Worm (Caenorhabditis elegans) whole organism, L2 larva: Measurements from ENCODE around the gene abu-14.
A peak's percentile ranks its signal among the peaks of the same experiment; 100 is the strongest.

Experiments used
- C34F6.9 ChIP-seq: fragments of 150-350 bp; optimal IDR thresholded peaks from 2 replicates; lab custom pipeline; 2014; ENCODE audit warnings: missing biosample characterization, missing genetic modification characterization
- F13H6.1 ChIP-seq: sonication (generic microtip); optimal IDR thresholded peaks from 2 replicates; lab custom pipeline; 2016; ENCODE audit warnings: missing genetic modification characterization, missing compliant biosample characterization
- Y55F3AM.14 ChIP-seq: fragments of 200-800 bp; sonication (Bioruptor generic); optimal IDR thresholded peaks from 2 replicates; lab custom pipeline; 2018; ENCODE audit warnings: mild to moderate bottlenecking, missing genetic modification characterization, missing compliant biosample characterization
- ZK546.5 ChIP-seq: sonication (generic microtip); optimal IDR thresholded peaks from 2 replicates; lab custom pipeline; 2017; ENCODE audit warnings: missing biosample characterization, missing genetic modification characterization
- aly-2 ChIP-seq: fragments of 150-350 bp; optimal IDR thresholded peaks from 2 replicates; lab custom pipeline; 2014; ENCODE audit warnings: missing biosample characterization, missing genetic modification characterization
- blmp-1 ChIP-seq: sonication (generic microtip); optimal IDR thresholded peaks from 2 replicates; lab custom pipeline; 2017; ENCODE audit warnings: missing genetic modification characterization, mild to moderate bottlenecking, missing compliant biosample characterization, antibody characterized with exemption, moderate library complexity; ENCODE audit not compliant: insufficient read depth
- ceh-16 ChIP-seq: fragments of 150-350 bp; optimal IDR thresholded peaks from 2 replicates; lab custom pipeline; 2014; ENCODE audit warnings: missing biosample characterization, missing genetic modification characterization
- ceh-82 ChIP-seq: fragments of 150-350 bp; optimal IDR thresholded peaks from 2 replicates; lab custom pipeline; 2014; ENCODE audit warnings: missing biosample characterization, missing genetic modification characterization
- crh-2 ChIP-seq: sonication (generic microtip); optimal IDR thresholded peaks from 2 replicates; lab custom pipeline; 2017; ENCODE audit warnings: missing biosample characterization, missing genetic modification characterization
- dmd-4 ChIP-seq: sonication (generic microtip); optimal IDR thresholded peaks from 2 replicates; lab custom pipeline; 2017; ENCODE audit warnings: missing biosample characterization, missing genetic modification characterization
- elt-3 ChIP-seq: sonication (generic microtip); optimal IDR thresholded peaks from 2 replicates; lab custom pipeline; 2017; ENCODE audit warnings: missing biosample characterization, missing genetic modification characterization
- fos-1 ChIP-seq: fragments of 150-350 bp; optimal IDR thresholded peaks from 2 replicates; lab custom pipeline; 2014; ENCODE audit warnings: missing biosample characterization, missing genetic modification characterization
- gmeb-1 ChIP-seq: fragments of 150-350 bp; optimal IDR thresholded peaks from 2 replicates; lab custom pipeline; 2014; ENCODE audit warnings: missing biosample characterization, missing genetic modification characterization
- lin-11 ChIP-seq: fragments of 150-350 bp; sonication (generic microtip); optimal IDR thresholded peaks from 2 replicates; lab custom pipeline; 2014; ENCODE audit warnings: missing biosample characterization, missing genetic modification characterization, inconsistent platforms, mixed read lengths
- lin-13 ChIP-seq: fragments of 150-350 bp; optimal IDR thresholded peaks from 2 replicates; lab custom pipeline; 2014; ENCODE audit warnings: missing biosample characterization, missing genetic modification reagents, missing genetic modification characterization
- lsy-2 ChIP-seq, 2 experiments: fragments of 150-350 bp in 1 of 2; sonication (generic microtip) in 1 of 2; optimal IDR thresholded peaks; 2 replicates each; lab custom pipeline; 2014 to 2017; ENCODE audit warnings: missing biosample characterization in 2 of 2, missing genetic modification characterization in 2 of 2
- mbf-1 ChIP-seq: sonication (generic microtip); optimal IDR thresholded peaks from 2 replicates; lab custom pipeline; 2017; ENCODE audit warnings: missing biosample characterization, missing genetic modification characterization
- nhr-11 ChIP-seq: fragments of 150-350 bp; optimal IDR thresholded peaks from 2 replicates; lab custom pipeline; 2014; ENCODE audit warnings: missing biosample characterization, missing genetic modification characterization
- nhr-12 ChIP-seq: fragments of 150-350 bp; optimal IDR thresholded peaks from 2 replicates; lab custom pipeline; 2014; ENCODE audit warnings: missing biosample characterization, missing genetic modification characterization
- nhr-129 ChIP-seq: fragments of 150-350 bp; optimal IDR thresholded peaks from 2 replicates; lab custom pipeline; 2014; ENCODE audit warnings: missing biosample characterization, missing genetic modification characterization
- nhr-21 ChIP-seq: fragments of 150-350 bp; optimal IDR thresholded peaks from 2 replicates; lab custom pipeline; 2014; ENCODE audit warnings: missing biosample characterization, missing genetic modification characterization
- nhr-23 ChIP-seq: fragments of 150-350 bp; optimal IDR thresholded peaks from 2 replicates; lab custom pipeline; 2014; ENCODE audit warnings: missing biosample characterization, missing genetic modification reagents, missing genetic modification characterization
- nhr-25 ChIP-seq: fragments of 150-350 bp; sonication (generic microtip); optimal IDR thresholded peaks from 3 replicates; lab custom pipeline; 2014; ENCODE audit warnings: missing biosample characterization, missing genetic modification characterization
- nhr-6 ChIP-seq: fragments of 150-350 bp; optimal IDR thresholded peaks from 2 replicates; lab custom pipeline; 2014; ENCODE audit warnings: missing biosample characterization, missing genetic modification characterization
- nhr-77 ChIP-seq: fragments of 150-350 bp; optimal IDR thresholded peaks from 2 replicates; lab custom pipeline; 2014; ENCODE audit warnings: missing biosample characterization, missing genetic modification characterization
- peb-1 ChIP-seq: fragments of 150-350 bp; optimal IDR thresholded peaks from 2 replicates; lab custom pipeline; 2014; ENCODE audit warnings: missing biosample characterization, missing genetic modification characterization
- sem-4 ChIP-seq: fragments of 150-350 bp; optimal IDR thresholded peaks from 2 replicates; lab custom pipeline; 2014; ENCODE audit warnings: missing biosample characterization, missing genetic modification reagents, missing genetic modification characterization
- sma-3 ChIP-seq: sonication (generic microtip); optimal IDR thresholded peaks from 2 replicates; lab custom pipeline; 2016; ENCODE audit warnings: missing genetic modification reagents, missing genetic modification characterization, missing compliant biosample characterization
- sma-9 ChIP-seq, 2 experiments: fragments of 150-350 bp in 1 of 2; sonication (generic microtip) in 1 of 2; optimal IDR thresholded peaks; 2 replicates each; lab custom pipeline; 2014 to 2016; ENCODE audit warnings: missing genetic modification characterization in 2 of 2, mild to moderate bottlenecking in 1 of 2, missing biosample characterization in 1 of 2, missing compliant biosample characterization in 1 of 2, missing genetic modification reagents in 1 of 2, moderate library complexity in 1 of 2
- snpc-4 ChIP-seq: fragments of 150-350 bp; optimal IDR thresholded peaks from 2 replicates; lab custom pipeline; 2014; ENCODE audit warnings: missing biosample characterization, missing genetic modification characterization
- unc-39 ChIP-seq: fragments of 150-350 bp; optimal IDR thresholded peaks from 2 replicates; lab custom pipeline; 2014; ENCODE audit warnings: missing biosample characterization, missing genetic modification characterization
- unc-55 ChIP-seq: fragments of 150-350 bp; sonication (generic microtip); optimal IDR thresholded peaks from 3 replicates; lab custom pipeline; 2014; ENCODE audit warnings: missing biosample characterization, missing genetic modification reagents, missing genetic modification characterization
- zag-1 ChIP-seq: fragments of 150-350 bp; optimal IDR thresholded peaks from 2 replicates; lab custom pipeline; 2014; ENCODE audit warnings: missing biosample characterization, missing genetic modification characterization
- ztf-1 ChIP-seq: fragments of 200-800 bp; sonication (Bioruptor generic); conservative IDR thresholded peaks from 2 replicates; pipeline ENCODE4 v1.3.6; 2022; ENCODE audit warnings: missing genetic modification characterization, missing compliant biosample characterization
- ztf-11 ChIP-seq: sonication (generic microtip); optimal IDR thresholded peaks from 2 replicates; lab custom pipeline; 2017; ENCODE audit warnings: missing biosample characterization, missing genetic modification characterization
- ztf-4 ChIP-seq: fragments of 150-350 bp; optimal IDR thresholded peaks from 2 replicates; lab custom pipeline; 2014; ENCODE audit warnings: missing biosample characterization, missing genetic modification characterization

Gene abu-14

DNA sequence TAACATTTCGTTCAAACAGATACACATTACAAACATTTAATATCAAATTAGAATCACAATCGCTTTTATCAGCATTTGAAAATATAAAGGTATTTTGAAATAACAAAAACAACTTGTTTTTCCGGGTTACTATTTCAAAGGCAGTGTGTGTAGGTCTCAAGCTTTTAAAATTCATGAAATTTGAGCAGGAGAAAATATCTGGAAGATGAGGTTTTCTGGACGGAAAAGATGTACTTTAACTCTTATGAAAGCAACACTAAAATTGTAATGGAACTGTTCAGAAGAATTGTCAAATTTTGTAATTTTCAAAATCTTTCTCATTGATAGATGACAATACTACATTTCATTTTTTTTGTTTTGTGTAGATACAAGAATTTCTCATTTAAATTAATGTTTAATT lies 31.6 kb upstream of the abu-14 start:
- TF ChIP-seq nhr-21 (tag; lab: Kevin White, UChicago) (no peak), sma-9 (GFP tag; optimal IDR thresholded peaks at IDR 0.05; lab: Kevin White, UChicago) (no peak), sma-9 (tag; optimal IDR thresholded peaks at IDR 0.05; lab: Kevin White, UChicago) (no peak), ceh-16 (tag; lab: Kevin White, UChicago) (no peak), snpc-4 (no peak), F13H6.1 (tag; lab: Kevin White, UChicago) (no peak), gmeb-1 (tag; lab: Kevin White, UChicago) (no peak), ceh-82 (tag; lab: Kevin White, UChicago) (no peak), nhr-6 (tag; lab: Kevin White, UChicago) (no peak), peb-1 (no peak), mbf-1 (tag; lab: Kevin White, UChicago) (no peak), nhr-77 (no peak), dmd-4 (tag; lab: Kevin White, UChicago) (no peak), nhr-129 (tag; lab: Kevin White, UChicago) (no peak), unc-39 (tag; lab: Kevin White, UChicago) (no peak), fos-1 (tag; lab: Kevin White, UChicago) (no peak), ZK546.5 (tag; lab: Kevin White, UChicago) (no peak), C34F6.9 (tag; lab: Kevin White, UChicago) (no peak), nhr-23 (tag; lab: Kevin White, UChicago) (no peak)

DNA sequence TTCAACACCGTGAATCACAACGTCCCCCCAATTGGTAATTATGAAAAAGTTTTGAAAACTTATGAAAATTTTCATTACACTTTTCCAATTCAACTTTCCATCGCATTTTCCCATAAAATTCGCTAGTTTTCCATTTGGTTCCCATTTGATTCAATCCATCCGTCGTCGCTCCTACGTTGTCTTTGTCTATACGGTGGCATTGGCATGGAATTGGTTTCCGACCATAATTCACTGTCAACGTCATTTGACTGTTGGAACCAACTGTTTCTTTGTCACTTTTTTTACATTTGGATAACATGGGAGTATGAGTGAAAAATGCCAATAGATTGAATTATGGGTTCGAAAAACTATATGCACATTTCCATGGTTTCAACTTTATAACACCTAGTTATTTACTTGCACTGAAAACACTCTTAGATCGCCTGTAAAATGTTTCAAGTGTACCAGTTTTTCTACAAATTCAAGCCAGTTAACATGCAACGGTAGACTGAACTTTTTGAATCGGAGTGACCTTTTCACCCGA lies 31.1 kb upstream of the abu-14 start:
- TF ChIP-seq Y55F3AM.14 (GFP tag; lab: Kevin White, UChicago) (no peak), ztf-1 (no peak), zag-1 (no peak), nhr-12 (no peak), lin-13 (no peak), nhr-21 (tag; lab: Kevin White, UChicago) (no peak), sem-4 (tag; lab: Kevin White, UChicago) (no peak), lin-11 (tag; lab: Kevin White, UChicago) (no peak), gmeb-1 (tag; lab: Kevin White, UChicago) (no peak)

- TF ChIP-seq nhr-11 (tag; lab: Kevin White, UChicago) (no peak), lsy-2 (tag; optimal IDR thresholded peaks at IDR 0.05; lab: Kevin White, UChicago) (no peak), ztf-11 (tag; lab: Kevin White, UChicago) (no peak), nhr-129 (tag; lab: Kevin White, UChicago) (no peak), aly-2 (no peak), ceh-16 (tag; lab: Kevin White, UChicago) (no peak), crh-2 (tag; lab: Kevin White, UChicago) (no peak), Y55F3AM.14 (GFP tag; lab: Kevin White, UChicago) (no peak), unc-55 (GFP tag; lab: Kevin White, UChicago) (no peak), sem-4 (tag; lab: Kevin White, UChicago) (no peak), peb-1 (no peak), snpc-4 (no peak), sma-3 (GFP tag; lab: Kevin White, UChicago) (no peak), elt-3 (tag; lab: Kevin White, UChicago) (no peak), ztf-4 (tag; lab: Kevin White, UChicago) (no peak)
Observed at ce11 chrII:9254187-9254586, 27.2 kb upstream of the abu-14 start, which contains the start of gene nlp-82. Gene nlp-82, minus strand, starts transcription at chrII:9254287.

DNA sequence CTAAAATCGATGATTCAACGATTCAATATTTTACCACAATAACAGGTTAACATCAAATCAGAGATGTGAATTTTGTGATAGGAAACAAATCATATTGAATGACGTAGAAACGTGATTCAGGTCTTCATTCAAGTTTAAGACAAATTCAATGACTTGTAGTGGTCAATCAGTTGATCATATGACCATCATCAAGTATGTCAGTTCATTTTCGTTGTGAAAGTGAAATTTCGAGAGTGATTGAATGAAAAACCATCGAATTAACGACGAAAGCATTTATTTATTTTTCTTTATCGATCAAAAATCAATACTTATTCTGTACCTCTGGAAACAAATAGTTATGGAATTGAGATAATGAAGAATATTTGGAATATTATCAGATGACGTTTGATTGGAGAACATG lies 24.5 kb upstream of the abu-14 start:
- TF ChIP-seq ztf-11 (tag; lab: Kevin White, UChicago) (no peak), blmp-1 (tag; lab: Kevin White, UChicago) (peak; percentile 86), nhr-25 (tag; lab: Kevin White, UChicago) (peak; percentile 65)
